Fruit fly (Drosophila melanogaster): ENCODE data around the gene CG17141.

CG17141 gene

DNA sequence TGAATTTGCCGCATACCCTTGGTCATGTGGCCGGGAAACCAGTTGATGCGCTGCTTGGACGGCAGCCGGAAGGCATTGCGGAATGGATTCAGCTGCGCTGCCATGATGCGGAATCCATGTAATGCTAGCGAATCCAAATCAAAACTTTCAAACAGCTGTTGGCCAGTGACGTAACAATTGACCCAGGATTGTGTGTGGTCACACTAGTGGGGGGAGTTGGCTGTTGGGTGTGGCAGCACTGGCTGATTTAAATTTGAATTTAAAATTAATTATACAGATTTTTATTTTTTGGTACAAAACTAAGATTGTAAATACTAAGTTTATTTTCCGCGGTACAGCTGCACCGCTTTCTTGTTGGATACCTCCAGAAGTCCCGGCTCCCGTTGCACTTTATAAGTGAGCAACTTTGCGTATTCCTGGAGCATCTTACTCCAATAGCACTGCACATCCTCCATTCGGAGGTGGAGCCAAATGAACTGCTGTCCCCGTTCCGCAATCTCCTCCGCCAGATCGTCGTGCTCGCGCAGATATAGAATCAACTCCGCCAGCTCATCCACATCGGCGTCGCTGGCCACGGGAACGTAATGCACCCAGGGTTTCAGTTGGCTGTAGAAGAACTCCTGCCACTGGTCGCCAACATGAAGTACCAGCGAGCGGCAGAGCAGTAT, at the start of gene CG17141 (continued):
- TF ChIP-seq eve (GFP tag; optimal IDR thresholded peaks at IDR 0.05) = no peak
- no peak for TF ChIP-seq Hmx (GFP tag; optimal IDR thresholded peaks at IDR 0.05)
- no peak for TF ChIP-seq CG6813 (GFP tag; optimal IDR thresholded peaks at IDR 0.05)
- no peak for TF ChIP-seq ERR (GFP tag; optimal IDR thresholded peaks at IDR 0.05)
- TF ChIP-seq CG1792 (GFP tag; optimal IDR thresholded peaks at IDR 0.05) = no peak
- no peak for TF ChIP-seq corto (GFP tag; optimal IDR thresholded peaks at IDR 0.05)
- TF ChIP-seq dan (GFP tag; IDR thresholded peaks at IDR 0.05) = no peak
- TF ChIP-seq PHDP (tag; optimal IDR thresholded peaks at IDR 0.05) = no peak
- peak; percentile 31; the same call in 1 of the 2 replicates for TF ChIP-seq Scr (GFP tag; IDR thresholded peaks at IDR 0.05; ENCODE audit: partially characterized antibody)
- TF ChIP-seq Oaz (GFP tag; IDR thresholded peaks at IDR 0.05) = no peak
- no peak for TF ChIP-seq hkb (optimal IDR thresholded peaks at IDR 0.05)
- TF ChIP-seq hkb (GFP tag; IDR thresholded peaks at IDR 0.05) = peak; percentile 40
- TF ChIP-seq sna (GFP tag; IDR thresholded peaks at IDR 0.05; ENCODE audit: partially characterized antibody) = peak; percentile 27; the same call in 1 of the 2 replicates
- TF ChIP-seq CG2875 (GFP tag; optimal IDR thresholded peaks at IDR 0.05) = no peak
- no peak for TF ChIP-seq Kr (GFP tag; optimal IDR thresholded peaks at IDR 0.05)
- TF ChIP-seq wor (GFP tag; IDR thresholded peaks at IDR 0.05) = no peak
- no peak for TF ChIP-seq GATAe (GFP tag; conservative IDR thresholded peaks at IDR 0.05)
- TF ChIP-seq croc (GFP tag; conservative IDR thresholded peaks at IDR 0.05) = no peak
- TF ChIP-seq CG9437 (GFP tag; optimal IDR thresholded peaks at IDR 0.05) = no peak
- TF ChIP-seq br (optimal IDR thresholded peaks at IDR 0.05) = no peak
- TF ChIP-seq ase (GFP tag; IDR thresholded peaks at IDR 0.05) = no peak
- TF ChIP-seq Hmr (GFP tag; optimal IDR thresholded peaks at IDR 0.05) = no peak
- TF ChIP-seq inv (GFP tag; IDR thresholded peaks at IDR 0.05; ENCODE audit: partially characterized antibody) = no peak
- peak; percentile 42 for TF ChIP-seq gfzf (GFP tag; optimal IDR thresholded peaks at IDR 0.05)
- TF ChIP-seq insv (GFP tag; optimal IDR thresholded peaks at IDR 0.05) = no peak
- TF ChIP-seq CG18599 (GFP tag; optimal IDR thresholded peaks at IDR 0.05) = no peak
- TF ChIP-seq Spps (tag; optimal IDR thresholded peaks at IDR 0.05) = no peak
- TF ChIP-seq D (optimal IDR thresholded peaks at IDR 0.05) = no peak
- TF ChIP-seq D (GFP tag; optimal IDR thresholded peaks at IDR 0.05) = no peak
- TF ChIP-seq Bgb (GFP tag; IDR thresholded peaks at IDR 0.05; ENCODE audit: partially characterized antibody) = peak; percentile 45; the same call in 1 of the 2 replicates
- TF ChIP-seq Dip2 (GFP tag; IDR thresholded peaks at IDR 0.05) = no peak
- TF ChIP-seq CG13296 (GFP tag; optimal IDR thresholded peaks at IDR 0.05) = no peak
- TF ChIP-seq sug (tag; optimal IDR thresholded peaks at IDR 0.05) = no peak
- no peak for TF ChIP-seq Sox102F (GFP tag; optimal IDR thresholded peaks at IDR 0.05)
- TF ChIP-seq oc (tag; optimal IDR thresholded peaks at IDR 0.05) = no peak
- no peak for TF ChIP-seq CG11560 (tag; IDR thresholded peaks at IDR 0.05)
- TF ChIP-seq CG3847 (GFP tag; IDR thresholded peaks at IDR 0.05) = peak; percentile 64
- TF ChIP-seq CrebB (tag; optimal IDR thresholded peaks at IDR 0.05) = peak; percentile 21
- no peak for TF ChIP-seq CG6683 (GFP tag; optimal IDR thresholded peaks at IDR 0.05)
- peak; percentile 97 for TF ChIP-seq MBD-R2 (GFP tag; IDR thresholded peaks at IDR 0.05)
- TF ChIP-seq bab2 (GFP tag; optimal IDR thresholded peaks at IDR 0.05) = no peak
- no peak for TF ChIP-seq tio (GFP tag; optimal IDR thresholded peaks at IDR 0.05)
- TF ChIP-seq Sry-δ (GFP tag; optimal IDR thresholded peaks at IDR 0.05) = peak; percentile 23
- TF ChIP-seq CG13123 (GFP tag; optimal IDR thresholded peaks at IDR 0.05) = no peak
- no peak for TF ChIP-seq Hey (tag; optimal IDR thresholded peaks at IDR 0.05)
- TF ChIP-seq CG4360 (GFP tag; IDR thresholded peaks at IDR 0.05) = no peak
- no peak for TF ChIP-seq CG7963 (GFP tag; IDR thresholded peaks at IDR 0.05; ENCODE audit: partially characterized antibody)
- no peak for TF ChIP-seq CoRest (tag; optimal IDR thresholded peaks at IDR 0.05)
- TF ChIP-seq Vsx1 (GFP tag; optimal IDR thresholded peaks at IDR 0.05) = no peak
- TF ChIP-seq CG16813 (GFP tag; IDR thresholded peaks at IDR 0.05; ENCODE audit: partially characterized antibody) = peak; percentile 35; the same call in 1 of the 3 replicates
